Worm (Caenorhabditis elegans) whole organism, L1 larva: ENCODE results near the gene W03D2.9.

Source experiments
- ama-1 ChIP-seq: fragments of 150-350 bp; optimal IDR thresholded peaks from 2 replicates; lab custom pipeline; 2014
- blmp-1 ChIP-seq: fragments of 150-350 bp; optimal IDR thresholded peaks from 2 replicates; lab custom pipeline; 2014; ENCODE audit warnings: missing biosample characterization, missing genetic modification characterization
- ceh-63 ChIP-seq: fragments of 200-800 bp; sonication (Bioruptor generic); optimal IDR thresholded peaks from 2 replicates; lab custom pipeline; 2018; ENCODE audit warnings: mild to moderate bottlenecking, missing genetic modification characterization, missing compliant biosample characterization
- ceh-82 ChIP-seq, 3 experiments: fragments of 150-350 bp in 1 of 3; sonication (generic microtip) in 2 of 3; optimal IDR thresholded peaks; 2 replicates each; lab custom pipeline; 2014 to 2017; ENCODE audit warnings: missing biosample characterization in 3 of 3, missing genetic modification characterization in 3 of 3
- dpl-1 ChIP-seq, 3 experiments: fragments of 150-350 bp in 2 of 3; sonication (generic microtip) in 1 of 3; optimal IDR thresholded peaks; 2 replicates each; lab custom pipeline; 2014 to 2017; ENCODE audit warnings: missing biosample characterization in 3 of 3, missing genetic modification characterization in 3 of 3, missing genetic modification reagents in 3 of 3
- efl-1 ChIP-seq, 4 experiments: fragments of 150-350 bp; optimal IDR thresholded peaks in 3 of 4; peaks in 1 of 4; 1 replicate in 1 of 4; 2 replicates in 3 of 4; lab custom pipeline; 2014; ENCODE audit warnings: missing biosample characterization in 2 of 4, missing genetic modification characterization in 2 of 4, missing genetic modification reagents in 2 of 4
- efl-3 ChIP-seq: fragments of 200-800 bp; sonication (Bioruptor generic); optimal IDR thresholded peaks from 2 replicates; lab custom pipeline; 2018; ENCODE audit warnings: mild to moderate bottlenecking, missing genetic modification characterization, missing compliant biosample characterization
- egl-13 ChIP-seq: sonication (generic microtip); optimal IDR thresholded peaks from 2 replicates; lab custom pipeline; 2016; ENCODE audit warnings: missing genotype, missing genetic modification reagents, missing genetic modification characterization, missing compliant biosample characterization
- egl-27 ChIP-seq, 2 experiments: fragments of 150-350 bp in 1 of 2; sonication (generic microtip); optimal IDR thresholded peaks; 3 replicates each; lab custom pipeline; 2017 to 2018; ENCODE audit warnings: missing biosample characterization in 2 of 2, missing genetic modification characterization in 2 of 2, missing genetic modification reagents in 2 of 2
- elt-2 ChIP-seq: sonication (generic microtip); optimal IDR thresholded peaks from 2 replicates; lab custom pipeline; 2016; ENCODE audit warnings: missing genetic modification characterization, mild to moderate bottlenecking, inconsistent platforms, missing compliant biosample characterization, missing genetic modification reagents
- elt-3 ChIP-seq, 6 experiments: fragments of 150-350 bp in 1 of 6; sonication (generic microtip); optimal IDR thresholded peaks; 2 replicates each; lab custom pipeline; 2017 to 2018; ENCODE audit warnings: missing biosample characterization in 6 of 6, missing genetic modification characterization in 6 of 6, inconsistent platforms in 1 of 6
- ets-5 ChIP-seq: fragments of 200-800 bp; sonication (Bioruptor generic); IDR thresholded peaks from 2 replicates; pipeline ENCODE4 v1.3.6; 2022; ENCODE audit warnings: missing genetic modification characterization, missing compliant biosample characterization
- fkh-10 ChIP-seq: sonication (generic microtip); optimal IDR thresholded peaks from 2 replicates; lab custom pipeline; 2017; ENCODE audit warnings: missing biosample characterization, missing genetic modification reagents, missing genetic modification characterization
- fos-1 ChIP-seq: fragments of 150-350 bp; optimal IDR thresholded peaks from 2 replicates; lab custom pipeline; 2014; ENCODE audit warnings: missing biosample characterization, missing genetic modification characterization
- hlh-4 ChIP-seq: sonication (generic microtip); optimal IDR thresholded peaks from 2 replicates; lab custom pipeline; 2016; ENCODE audit warnings: mild to moderate bottlenecking, missing genetic modification characterization, missing compliant biosample characterization
- hpl-2 ChIP-seq: fragments of 150-350 bp; optimal IDR thresholded peaks from 2 replicates; lab custom pipeline; 2014; ENCODE audit warnings: missing biosample characterization, missing genetic modification reagents, missing genetic modification characterization
- lin-13 ChIP-seq: fragments of 150-350 bp; optimal IDR thresholded peaks from 2 replicates; lab custom pipeline; 2014; ENCODE audit warnings: missing biosample characterization, missing genetic modification reagents, missing genetic modification characterization
- lin-14 ChIP-seq: fragments of 200-800 bp; sonication (Bioruptor generic); optimal IDR thresholded peaks from 2 replicates; lab custom pipeline; 2018; ENCODE audit warnings: mild to moderate bottlenecking, missing genetic modification characterization, moderate library complexity, missing compliant biosample characterization
- lin-35 ChIP-seq, 2 experiments: fragments of 150-350 bp; optimal IDR thresholded peaks; 2 replicates each; lab custom pipeline; 2014; ENCODE audit warnings: missing biosample characterization in 2 of 2, missing genetic modification characterization in 2 of 2, missing genetic modification reagents in 2 of 2
- lin-39 ChIP-seq: fragments of 150-350 bp; optimal IDR thresholded peaks from 2 replicates; lab custom pipeline; 2014; ENCODE audit warnings: missing biosample characterization, missing genetic modification reagents, missing genetic modification characterization
- mab-9 ChIP-seq: fragments of 200-800 bp; sonication (Bioruptor generic); IDR thresholded peaks from 2 replicates; pipeline ENCODE4 v1.3.6; 2022; ENCODE audit warnings: missing genetic modification reagents, missing genetic modification characterization, missing compliant biosample characterization
- mdl-1 ChIP-seq, 2 experiments: fragments of 150-350 bp; optimal IDR thresholded peaks; 2 replicates each; lab custom pipeline; 2014 to 2017; ENCODE audit warnings: missing biosample characterization in 2 of 2, missing genetic modification characterization in 2 of 2, inconsistent platforms in 1 of 2
- mef-2 ChIP-seq: fragments of 150-350 bp; optimal IDR thresholded peaks from 2 replicates; lab custom pipeline; 2014; ENCODE audit warnings: missing biosample characterization, missing genetic modification characterization
- nhr-11 ChIP-seq: fragments of 150-350 bp; optimal IDR thresholded peaks from 2 replicates; lab custom pipeline; 2014; ENCODE audit warnings: missing biosample characterization, missing genetic modification characterization
- nhr-12 ChIP-seq: sonication (generic microtip); optimal IDR thresholded peaks from 2 replicates; lab custom pipeline; 2017; ENCODE audit warnings: missing biosample characterization, missing genetic modification characterization
- nhr-19 ChIP-seq: fragments of 200-800 bp; sonication (Bioruptor generic); conservative IDR thresholded peaks from 2 replicates; pipeline ENCODE4 v1.3.6; 2022; ENCODE audit warnings: missing genetic modification characterization, missing compliant biosample characterization
- nhr-28 ChIP-seq: fragments of 150-350 bp; optimal IDR thresholded peaks from 2 replicates; lab custom pipeline; 2014; ENCODE audit warnings: missing biosample characterization, missing genetic modification characterization
- nhr-47 ChIP-seq: sonication (generic microtip); optimal IDR thresholded peaks from 2 replicates; lab custom pipeline; 2016; ENCODE audit warnings: mild to moderate bottlenecking, missing genetic modification characterization, moderate library complexity, missing compliant biosample characterization
- nhr-71 ChIP-seq: sonication (generic microtip); optimal IDR thresholded peaks from 2 replicates; lab custom pipeline; 2016; ENCODE audit warnings: mild to moderate bottlenecking, missing genetic modification characterization, moderate library complexity, missing compliant biosample characterization
- nhr-76 ChIP-seq: sonication (generic microtip); optimal IDR thresholded peaks from 2 replicates; lab custom pipeline; 2017; ENCODE audit warnings: missing biosample characterization, missing genetic modification characterization
- nhr-77 ChIP-seq: fragments of 150-350 bp; optimal IDR thresholded peaks from 2 replicates; lab custom pipeline; 2014; ENCODE audit warnings: missing biosample characterization, missing genetic modification characterization
- nhr-85 ChIP-seq: sonication (generic microtip); peaks from one replicate; lab custom pipeline; 2016; ENCODE audit warnings: missing genetic modification characterization, inconsistent platforms, missing compliant biosample characterization
- pag-3 ChIP-seq: sonication (generic microtip); optimal IDR thresholded peaks from 2 replicates; lab custom pipeline; 2017; ENCODE audit warnings: missing genetic modification characterization, mild to moderate bottlenecking, missing compliant biosample characterization, antibody characterized with exemption, borderline replicate concordance; ENCODE audit not compliant: insufficient read depth
- pqm-1 ChIP-seq: sonication (generic microtip); optimal IDR thresholded peaks from 3 replicates; lab custom pipeline; 2017; ENCODE audit warnings: missing biosample characterization, missing genetic modification characterization
- rnt-1 ChIP-seq: sonication (generic microtip); optimal IDR thresholded peaks from 2 replicates; lab custom pipeline; 2016; ENCODE audit warnings: mild to moderate bottlenecking, missing genetic modification characterization, moderate library complexity, missing compliant biosample characterization
- snpc-4 ChIP-seq: fragments of 150-350 bp; optimal IDR thresholded peaks from 2 replicates; lab custom pipeline; 2014; ENCODE audit warnings: missing biosample characterization, missing genetic modification characterization
- snu-23 ChIP-seq: sonication (generic microtip); optimal IDR thresholded peaks from 2 replicates; lab custom pipeline; 2016; ENCODE audit warnings: missing genetic modification characterization, missing compliant biosample characterization
- sox-4 ChIP-seq: sonication (generic microtip); optimal IDR thresholded peaks from 2 replicates; lab custom pipeline; 2016; ENCODE audit warnings: missing genetic modification characterization, missing compliant biosample characterization
- sup-37 ChIP-seq: fragments of 200-800 bp; sonication (Bioruptor generic); optimal IDR thresholded peaks from 2 replicates; lab custom pipeline; 2018; ENCODE audit warnings: mild to moderate bottlenecking, missing genetic modification characterization, missing compliant biosample characterization
- tlp-1 ChIP-seq: fragments of 150-350 bp; optimal IDR thresholded peaks from 2 replicates; lab custom pipeline; 2014; ENCODE audit warnings: missing biosample characterization, missing genetic modification characterization
- unc-62 ChIP-seq: fragments of 150-350 bp; optimal IDR thresholded peaks from 2 replicates; lab custom pipeline; 2014; ENCODE audit warnings: missing biosample characterization, missing genetic modification reagents, missing genetic modification characterization
- unc-98 ChIP-seq: fragments of 200-800 bp; sonication (Bioruptor generic); IDR thresholded peaks from 2 replicates; pipeline ENCODE4 v1.3.6; 2022; ENCODE audit warnings: missing genetic modification characterization, missing compliant biosample characterization
- vab-15 ChIP-seq: sonication (generic microtip); optimal IDR thresholded peaks from 2 replicates; lab custom pipeline; 2017; ENCODE audit warnings: missing genotype, mild to moderate bottlenecking, missing genetic modification characterization, missing compliant biosample characterization
- zag-1 ChIP-seq: fragments of 150-350 bp; optimal IDR thresholded peaks from 2 replicates; lab custom pipeline; 2014; ENCODE audit warnings: missing biosample characterization, missing genetic modification characterization
- ztf-11 ChIP-seq, 2 experiments: sonication (generic microtip); optimal IDR thresholded peaks; 2 replicates each; lab custom pipeline; 2016 to 2017; ENCODE audit warnings: missing genetic modification characterization in 2 of 2, missing biosample characterization in 1 of 2, missing compliant biosample characterization in 1 of 2

W03D2.9 gene

DNA sequence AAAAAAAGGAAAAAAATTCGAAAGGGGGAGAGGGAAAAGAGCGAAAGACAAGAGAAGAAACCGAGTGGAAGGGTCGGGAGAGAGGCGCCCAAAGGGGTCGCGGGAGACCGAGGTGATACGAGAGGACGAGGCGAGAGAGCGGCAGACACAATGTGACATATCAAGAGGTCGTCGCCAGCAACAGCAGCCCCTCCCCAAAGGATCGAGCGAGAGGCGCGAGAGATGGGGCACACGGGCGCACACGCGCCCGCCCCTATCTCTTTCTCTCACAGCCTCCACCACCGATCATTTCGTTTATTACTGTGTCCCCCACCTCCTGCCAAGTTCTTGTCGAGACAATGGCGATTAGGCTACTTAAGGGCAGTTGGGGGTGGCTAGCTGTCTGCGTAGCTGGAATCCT is 46.3 kb downstream of the W03D2.9 start (continued):
- TF ChIP-seq ceh-63 (GFP tag; lab: Kevin White, UChicago) (no peak), nhr-28 (no peak), mab-9 (GFP tag; lab: Robert Waterston, UW) (no peak), lin-13 (no peak), zag-1 (tag; lab: Kevin White, UChicago) (no peak), hlh-4 (tag; lab: Kevin White, UChicago) (no peak), nhr-77 (tag; lab: Kevin White, UChicago) (peak; percentile 44), egl-13 (tag; lab: Kevin White, UChicago) (peak; percentile 7), vab-15 (tag; lab: Kevin White, UChicago) (no peak), mef-2 (no peak), pqm-1 (tag; lab: Kevin White, UChicago) (no peak), blmp-1 (tag; lab: Kevin White, UChicago) (peak; percentile 64), ceh-82 (tag; optimal IDR thresholded peaks at IDR 0.05; lab: Kevin White, UChicago) (peak; percentile 30 to 72 (median 52)), nhr-85 (tag; lab: Kevin White, UChicago) (peak; percentile 92), nhr-71 (tag; lab: Kevin White, UChicago) (peak; percentile 86), nhr-11 (tag; lab: Kevin White, UChicago) (no peak), pag-3 (tag; lab: Kevin White, UChicago) (no peak), lin-39 (tag; lab: Kevin White, UChicago) (no peak), unc-98 (GFP tag; lab: Robert Waterston, UW) (no peak), nhr-19 (GFP tag; lab: Robert Waterston, UW) (peak; percentile 75), fkh-10 (GFP tag; lab: Kevin White, UChicago) (no peak), ztf-11 (tag; optimal IDR thresholded peaks at IDR 0.05; lab: Kevin White, UChicago) (no peak), dpl-1 (GFP tag; optimal IDR thresholded peaks at IDR 0.05; lab: Kevin White, UChicago) (peak in 2 of 3 experiments; percentile 21 to 36), hpl-2 (GFP tag; lab: Kevin White, UChicago) (peak; percentile 9), egl-27 (tag; optimal IDR thresholded peaks at IDR 0.05; lab: Kevin White, UChicago) (no peak), tlp-1 (no peak), unc-62 (GFP tag; lab: Kevin White, UChicago) (no peak), snpc-4 (tag; lab: Kevin White, UChicago) (no peak), efl-3 (GFP tag; lab: Kevin White, UChicago) (no peak), nhr-76 (tag; lab: Kevin White, UChicago) (no peak), fos-1 (tag; lab: Kevin White, UChicago) (no peak)

DNA sequence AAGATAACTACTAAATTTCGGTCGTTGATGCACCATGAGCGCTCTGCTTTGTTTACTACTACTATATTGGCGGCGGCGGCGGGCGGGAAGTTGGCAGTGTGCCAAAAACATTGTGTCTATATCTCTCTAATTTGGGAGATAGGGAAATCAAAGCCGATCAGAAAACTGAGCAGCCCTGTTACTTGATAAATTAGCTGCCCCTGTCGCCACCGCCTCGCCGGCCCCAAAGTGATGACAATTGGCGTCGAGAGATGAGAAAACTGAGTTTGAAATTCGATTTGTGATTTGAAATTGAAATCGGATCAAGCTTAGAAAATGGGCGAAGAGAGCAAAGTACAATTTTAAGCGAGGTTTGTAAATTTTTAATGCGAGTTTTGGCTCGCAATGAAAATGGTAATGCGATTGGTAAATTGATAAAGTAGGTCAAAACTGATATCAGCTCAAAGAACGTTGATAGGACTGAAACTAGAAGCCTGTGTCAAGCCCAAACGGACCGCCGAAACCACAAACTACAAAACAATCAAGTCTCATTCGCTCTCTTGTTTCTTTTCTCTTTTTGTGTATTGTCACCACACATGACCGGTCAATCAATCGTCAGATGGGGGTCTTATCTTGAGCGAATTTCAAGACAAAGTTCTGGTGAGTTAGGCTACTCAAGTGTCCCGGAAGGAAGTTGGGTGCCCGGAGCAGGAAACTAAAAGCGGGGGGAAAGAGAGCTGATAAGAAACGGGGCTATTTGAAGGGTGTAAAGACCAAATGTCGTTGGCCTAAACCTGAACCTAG is 47.2 kb downstream of the W03D2.9 start:
- TF ChIP-seq elt-2 (tag; lab: Kevin White, UChicago) (peak; percentile 78), rnt-1 (tag; lab: Kevin White, UChicago) (peak; percentile 68), efl-1 (optimal IDR thresholded peaks at IDR 0.05; lab: Kevin White, UChicago) (no peak), efl-1 (GFP tag; optimal IDR thresholded peaks at IDR 0.05 in 1 of 2; lab: Kevin White, UChicago) (peak in 1 of 2 experiments; percentile 11), fkh-10 (GFP tag; lab: Kevin White, UChicago) (no peak), lin-35 (GFP tag; optimal IDR thresholded peaks at IDR 0.05; lab: Kevin White, UChicago) (peak in 1 of 2 experiments; percentile 27), lin-13 (no peak), sup-37 (GFP tag; lab: Kevin White, UChicago) (no peak), nhr-47 (tag; lab: Kevin White, UChicago) (peak; percentile 4), nhr-71 (tag; lab: Kevin White, UChicago) (peak; percentile 53), ets-5 (GFP tag; lab: Robert Waterston, UW) (no peak), lin-14 (GFP tag; lab: Kevin White, UChicago) (peak; percentile 28), snu-23 (GFP tag; lab: Kevin White, UChicago) (peak; percentile 12), blmp-1 (tag; lab: Kevin White, UChicago) (no peak), elt-3 (tag; optimal IDR thresholded peaks at IDR 0.05; lab: Kevin White, UChicago) (no peak), ama-1 (lab: Kevin White, UChicago) (no peak), mdl-1 (tag; optimal IDR thresholded peaks at IDR 0.05; lab: Kevin White, UChicago) (peak in 1 of 2 experiments; percentile 1), sox-4 (tag; lab: Kevin White, UChicago) (no peak), nhr-85 (tag; lab: Kevin White, UChicago) (peak; percentile 79), snpc-4 (tag; lab: Kevin White, UChicago) (no peak), nhr-12 (tag; lab: Kevin White, UChicago) (no peak)
